Worm (Caenorhabditis elegans): ENCODE results near the gene K07C5.3.

Gene K07C5.3

ce11 chrV:10314371-10314770, 28.5 kb upstream of the K07C5.3 start, which contains the start of gene trx-2:
Gene trx-2 (plus strand): TSS chrV:10314671.
- no peak for TF ChIP-seq sptf-1 (tag; optimal IDR thresholded peaks at IDR 0.05)
- no peak for TF ChIP-seq nhr-2 (tag; optimal IDR thresholded peaks at IDR 0.05)
- no peak for TF ChIP-seq M03D4.4 (tag; optimal IDR thresholded peaks at IDR 0.05)
- TF ChIP-seq lin-32 (GFP tag; optimal IDR thresholded peaks at IDR 0.05): no peak
- TF ChIP-seq mls-2 (tag; optimal IDR thresholded peaks at IDR 0.05): no peak
- TF ChIP-seq nhr-76 (tag; optimal IDR thresholded peaks at IDR 0.05): no peak
- TF ChIP-seq ces-1 (GFP tag; optimal IDR thresholded peaks at IDR 0.05): no peak
- TF ChIP-seq lsy-2 (tag; optimal IDR thresholded peaks at IDR 0.05): no peak
- no peak for TF ChIP-seq ceh-43 (GFP tag; optimal IDR thresholded peaks at IDR 0.05)
- no peak for TF ChIP-seq hlh-1 (tag; optimal IDR thresholded peaks at IDR 0.05)
- no peak for TF ChIP-seq snpc-4 (tag; optimal IDR thresholded peaks at IDR 0.05)
- TF ChIP-seq flh-1 (GFP tag; optimal IDR thresholded peaks at IDR 0.05): no peak
- no peak for TF ChIP-seq pha-4 (tag; optimal IDR thresholded peaks at IDR 0.05)

ce11 chrV:10317294-10317693, 25.5 kb upstream of the K07C5.3 start, which contains the start of gene asps-1:
Gene asps-1 (minus strand): TSS chrV:10317394.
- no peak for TF ChIP-seq mab-5 (tag; optimal IDR thresholded peaks at IDR 0.05)
- TF ChIP-seq ceh-43 (GFP tag; optimal IDR thresholded peaks at IDR 0.05): no peak
- TF ChIP-seq ces-1 (GFP tag; optimal IDR thresholded peaks at IDR 0.05): no peak
- TF ChIP-seq unc-120 (tag; optimal IDR thresholded peaks at IDR 0.05; ENCODE audit: poor library complexity, severe bottlenecking): no peak
- no peak for TF ChIP-seq elt-1 (tag; optimal IDR thresholded peaks at IDR 0.05; ENCODE audit: borderline replicate concordance, insufficient read depth)
- TF ChIP-seq cnd-1 (tag; optimal IDR thresholded peaks at IDR 0.05): no peak
- no peak for TF ChIP-seq tbx-8 (GFP tag; optimal IDR thresholded peaks at IDR 0.05)
- no peak for TF ChIP-seq unc-39 (tag; optimal IDR thresholded peaks at IDR 0.05)
- TF ChIP-seq drap-1 (GFP tag; optimal IDR thresholded peaks at IDR 0.05): no peak
- no peak for TF ChIP-seq bed-3 (GFP tag; optimal IDR thresholded peaks at IDR 0.05)
- no peak for TF ChIP-seq sem-2 (GFP tag; optimal IDR thresholded peaks at IDR 0.05)
- no peak for TF ChIP-seq lin-13 (tag; optimal IDR thresholded peaks at IDR 0.05)
- no peak for TF ChIP-seq nhr-237 (tag; optimal IDR thresholded peaks at IDR 0.05)
- TF ChIP-seq elt-3 (tag; optimal IDR thresholded peaks at IDR 0.05): no peak
- no peak for TF ChIP-seq mep-1 (tag; optimal IDR thresholded peaks at IDR 0.05)
- TF ChIP-seq sptf-1 (tag; optimal IDR thresholded peaks at IDR 0.05): no peak
- TF ChIP-seq nhr-76 (tag; optimal IDR thresholded peaks at IDR 0.05): no peak
- TF ChIP-seq pha-4 (tag; optimal IDR thresholded peaks at IDR 0.05): no peak
- TF ChIP-seq M03D4.4 (tag; optimal IDR thresholded peaks at IDR 0.05): no peak
- no peak for TF ChIP-seq blmp-1 (tag; optimal IDR thresholded peaks at IDR 0.05)

- TF ChIP-seq pha-4 (tag; optimal IDR thresholded peaks at IDR 0.05): no peak
- TF ChIP-seq sptf-1 (tag; optimal IDR thresholded peaks at IDR 0.05): no peak
- no peak for TF ChIP-seq ceh-43 (GFP tag; optimal IDR thresholded peaks at IDR 0.05)
- TF ChIP-seq unc-120 (tag; optimal IDR thresholded peaks at IDR 0.05; ENCODE audit: poor library complexity, severe bottlenecking): no peak
- TF ChIP-seq flh-1 (GFP tag; optimal IDR thresholded peaks at IDR 0.05): no peak
- TF ChIP-seq ham-2 (GFP tag; optimal IDR thresholded peaks at IDR 0.05): no peak
- TF ChIP-seq nhr-237 (tag; optimal IDR thresholded peaks at IDR 0.05): no peak
- no peak for TF ChIP-seq nhr-76 (tag; optimal IDR thresholded peaks at IDR 0.05)
- TF ChIP-seq ceh-83 (GFP tag; optimal IDR thresholded peaks at IDR 0.05): no peak
- TF ChIP-seq elt-1 (tag; optimal IDR thresholded peaks at IDR 0.05; ENCODE audit: borderline replicate concordance, insufficient read depth): no peak
- TF ChIP-seq nhr-28 (tag; optimal IDR thresholded peaks at IDR 0.05): no peak
- TF ChIP-seq nhr-2 (tag; optimal IDR thresholded peaks at IDR 0.05): no peak
- no peak for TF ChIP-seq mab-5 (tag; optimal IDR thresholded peaks at IDR 0.05)
- no peak for TF ChIP-seq lin-13 (tag; optimal IDR thresholded peaks at IDR 0.05)
- TF ChIP-seq sem-2 (GFP tag; optimal IDR thresholded peaks at IDR 0.05): no peak
- TF ChIP-seq nhr-12 (tag; optimal IDR thresholded peaks at IDR 0.05): no peak
- no peak for TF ChIP-seq lin-32 (GFP tag; optimal IDR thresholded peaks at IDR 0.05)
- TF ChIP-seq tbx-8 (GFP tag; optimal IDR thresholded peaks at IDR 0.05): no peak
- no peak for TF ChIP-seq blmp-1 (tag; optimal IDR thresholded peaks at IDR 0.05)
Observed at ce11 chrV:10319434-10319833, 23.4 kb upstream of the K07C5.3 start, which contains the start of gene B0024.11. Gene B0024.11 (minus strand): TSS chrV:10319534.

- no peak for TF ChIP-seq zip-8 (tag; optimal IDR thresholded peaks at IDR 0.05)
- no peak for TF ChIP-seq nhr-237 (tag; optimal IDR thresholded peaks at IDR 0.05)
- TF ChIP-seq elt-1 (tag; optimal IDR thresholded peaks at IDR 0.05; ENCODE audit: borderline replicate concordance, insufficient read depth): no peak
- no peak for TF ChIP-seq mls-2 (tag; optimal IDR thresholded peaks at IDR 0.05)
- TF ChIP-seq nhr-12 (tag; optimal IDR thresholded peaks at IDR 0.05): no peak
- no peak for TF ChIP-seq lin-13 (tag; optimal IDR thresholded peaks at IDR 0.05)
- no peak for TF ChIP-seq mep-1 (tag; optimal IDR thresholded peaks at IDR 0.05)
- TF ChIP-seq nhr-28 (tag; optimal IDR thresholded peaks at IDR 0.05): no peak
- TF ChIP-seq unc-62 (GFP tag; optimal IDR thresholded peaks at IDR 0.05): no peak
- TF ChIP-seq mab-5 (tag; optimal IDR thresholded peaks at IDR 0.05): no peak
- TF ChIP-seq ceh-39 (tag; optimal IDR thresholded peaks at IDR 0.05): no peak
- TF ChIP-seq unc-39 (tag; optimal IDR thresholded peaks at IDR 0.05): no peak
- no peak for TF ChIP-seq blmp-1 (tag; optimal IDR thresholded peaks at IDR 0.05)
- TF ChIP-seq unc-120 (tag; optimal IDR thresholded peaks at IDR 0.05; ENCODE audit: poor library complexity, severe bottlenecking): no peak
- no peak for TF ChIP-seq hlh-1 (tag; optimal IDR thresholded peaks at IDR 0.05)
- no peak for TF ChIP-seq nhr-76 (tag; optimal IDR thresholded peaks at IDR 0.05)
Observed at ce11 chrV:10320101-10320761, 22.6 kb upstream of the K07C5.3 start, which contains the start of the genes gna-1 and B0024.13. Gene gna-1 (minus strand): TSS chrV:10320151. Gene B0024.13 (plus strand): TSS chrV:10320711.

Measured in whole organism, mixed stage, embryonic.